Worm (Caenorhabditis elegans) whole organism, midembryonic: ENCODE results near the gene Y51H4A.6.

Experiments
- T22C8.4 ChIP-seq: fragments of 200-800 bp; sonication (Bioruptor generic); IDR thresholded peaks from 2 replicates; pipeline ENCODE4 v1.3.6; 2022; ENCODE audit warnings: missing genetic modification characterization, missing compliant biosample characterization
- cog-1 ChIP-seq: sonication (generic microtip); optimal IDR thresholded peaks from 2 replicates; lab custom pipeline; 2016; ENCODE audit warnings: missing genetic modification characterization, missing compliant biosample characterization
- flt-1 ChIP-seq: fragments of 200-800 bp; sonication (Bioruptor generic); IDR thresholded peaks from 2 replicates; pipeline ENCODE4 v1.3.6; 2022; ENCODE audit warnings: missing genetic modification characterization, missing compliant biosample characterization
- klf-2 ChIP-seq: fragments of 200-800 bp; sonication (Bioruptor generic); conservative IDR thresholded peaks from 2 replicates; pipeline ENCODE4 v1.3.6; 2022; ENCODE audit warnings: missing genetic modification reagents, missing genetic modification characterization, missing compliant biosample characterization
- med-1 ChIP-seq: sonication (generic microtip); optimal IDR thresholded peaks from 2 replicates; lab custom pipeline; 2017; ENCODE audit warnings: missing genetic modification characterization, mild to moderate bottlenecking, missing compliant biosample characterization, antibody characterized with exemption, missing genetic modification reagents; ENCODE audit not compliant: insufficient read depth
- ref-1 ChIP-seq: fragments of 200-800 bp; sonication (Bioruptor generic); conservative IDR thresholded peaks from 2 replicates; pipeline ENCODE4 v1.3.6; 2022; ENCODE audit warnings: missing genetic modification reagents, missing genetic modification characterization, missing compliant biosample characterization
- tab-1 ChIP-seq: fragments of 200-800 bp; sonication (Bioruptor generic); IDR thresholded peaks from 2 replicates; pipeline ENCODE4 v1.3.6; 2022; ENCODE audit warnings: missing genetic modification characterization, missing compliant biosample characterization
- ztf-23 ChIP-seq: fragments of 200-800 bp; sonication (Bioruptor generic); IDR thresholded peaks from 2 replicates; pipeline ENCODE4 v1.3.6; 2022; ENCODE audit warnings: missing genetic modification reagents, missing genetic modification characterization, missing compliant biosample characterization
- ztf-29 ChIP-seq: fragments of 200-800 bp; sonication (Bioruptor generic); IDR thresholded peaks from 2 replicates; pipeline ENCODE4 v1.3.6; 2022; ENCODE audit warnings: missing genetic modification reagents, missing genetic modification characterization, missing compliant biosample characterization

Y51H4A.6 gene

DNA sequence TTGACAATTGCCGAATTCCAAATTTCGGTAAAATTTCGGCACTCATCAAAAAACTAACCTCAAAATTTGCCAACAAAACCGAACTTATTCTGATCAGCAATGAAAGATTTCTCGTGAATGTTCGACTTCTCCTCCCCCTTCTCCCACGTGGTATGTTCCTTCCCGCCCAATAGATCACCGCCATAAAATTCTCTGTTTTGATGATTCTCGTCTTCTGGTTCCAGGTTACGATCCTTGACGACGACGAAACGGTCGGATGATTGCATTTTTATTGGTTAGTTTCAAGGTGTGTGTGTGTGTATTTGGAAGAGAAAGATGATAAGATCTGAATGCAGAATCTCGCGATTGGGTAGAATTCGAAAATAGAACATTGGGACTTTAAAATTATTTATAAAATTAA lies 9.2 kb downstream of the Y51H4A.6 start, which contains the start of gene uroc-1:
Gene uroc-1, minus strand, starts transcription at position 101 of the 400 bp plus-strand sequence.
- TF ChIP-seq klf-2 (GFP tag; lab: Robert Waterston, UW): no peak
- no peak for TF ChIP-seq med-1 (GFP tag; lab: Kevin White, UChicago)
- no peak for TF ChIP-seq tab-1 (GFP tag; lab: Robert Waterston, UW)
- TF ChIP-seq ztf-29: no peak

DNA sequence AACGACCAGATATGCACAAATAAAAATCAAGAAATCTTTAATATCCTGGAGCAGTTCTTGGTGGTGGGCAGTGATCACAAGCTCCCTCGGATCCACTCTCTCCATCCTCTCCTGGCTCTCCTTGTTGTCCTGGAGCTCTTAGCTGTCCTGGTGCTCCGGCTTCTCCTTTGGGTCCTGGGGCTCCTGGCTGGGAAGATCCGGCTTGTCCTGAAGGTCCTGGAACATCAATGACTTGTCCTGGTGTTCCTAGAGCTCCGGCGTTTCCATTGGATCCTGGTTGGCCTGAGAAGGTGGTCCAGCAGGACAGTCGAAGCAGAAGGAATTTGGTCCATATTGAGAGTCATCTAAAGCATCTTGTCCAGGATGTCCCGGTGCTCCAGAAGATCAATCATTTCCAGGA lies 18.0 kb downstream of the Y51H4A.6 start:
- TF ChIP-seq med-1 (GFP tag; lab: Kevin White, UChicago): no peak

DNA sequence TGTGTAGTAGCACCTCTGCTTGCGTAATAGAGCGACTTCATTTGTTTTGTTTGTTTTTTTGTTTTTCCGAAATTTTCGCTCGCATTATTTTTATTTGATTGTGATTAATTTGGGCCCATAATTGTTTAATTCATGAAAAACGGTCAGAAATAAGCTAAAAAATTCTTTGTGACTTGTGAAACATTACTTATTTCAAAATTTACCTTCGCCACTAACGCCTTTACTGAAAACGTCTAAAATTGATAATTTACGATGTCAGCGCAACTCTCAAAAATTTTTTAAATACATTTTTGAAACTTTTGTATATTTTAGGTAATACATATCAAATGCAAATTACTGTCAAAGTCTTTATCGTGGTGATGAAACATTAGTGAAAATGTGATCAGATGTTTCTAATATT lies 27.5 kb downstream of the Y51H4A.6 start:
- TF ChIP-seq ztf-23 (GFP tag; lab: Robert Waterston, UW): no peak
- no peak for TF ChIP-seq tab-1 (GFP tag; lab: Robert Waterston, UW)
- no peak for TF ChIP-seq flt-1
- TF ChIP-seq ref-1 (GFP tag; lab: Robert Waterston, UW): no peak
- TF ChIP-seq ztf-29: no peak
- TF ChIP-seq cog-1 (tag; lab: Kevin White, UChicago): no peak
- no peak for TF ChIP-seq klf-2 (GFP tag; lab: Robert Waterston, UW)
- TF ChIP-seq T22C8.4 (GFP tag; lab: Robert Waterston, UW): no peak
- TF ChIP-seq med-1 (GFP tag; lab: Kevin White, UChicago): no peak

DNA sequence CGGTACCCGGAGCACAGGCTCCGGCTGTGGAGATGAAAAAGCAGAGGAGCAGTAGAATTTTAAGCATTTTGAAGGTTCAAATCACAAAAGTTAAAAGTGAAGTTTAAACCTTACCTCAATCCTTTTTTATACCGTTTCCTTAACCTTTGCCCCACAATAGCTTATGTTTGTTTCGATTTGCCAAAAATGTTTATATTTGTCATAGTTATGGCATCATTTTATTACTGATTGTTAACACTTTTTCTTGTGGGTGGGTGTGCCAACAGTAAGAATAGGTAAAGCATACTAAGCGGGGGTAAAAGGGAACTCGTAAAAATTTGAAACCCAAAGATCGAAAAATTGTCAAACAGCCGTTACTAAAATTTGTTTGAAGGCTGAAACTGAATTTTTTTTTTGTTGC lies 45.0 kb downstream of the Y51H4A.6 start, which contains the start of gene Y51H4A.8:
Gene Y51H4A.8, minus strand, starts transcription at position 101 of the 400 bp plus-strand sequence.
- no peak for TF ChIP-seq flt-1
- 0 out of 2 replicates have a peak, but pooled peaks have one; percentile 26 for TF ChIP-seq ztf-23 (GFP tag; lab: Robert Waterston, UW)
- TF ChIP-seq tab-1 (GFP tag; lab: Robert Waterston, UW): no peak
- no peak for TF ChIP-seq ztf-29
- no peak for TF ChIP-seq T22C8.4 (GFP tag; lab: Robert Waterston, UW)
- TF ChIP-seq med-1 (GFP tag; lab: Kevin White, UChicago): no peak
- no peak for TF ChIP-seq cog-1 (tag; lab: Kevin White, UChicago)
- TF ChIP-seq ref-1 (GFP tag; lab: Robert Waterston, UW): no peak
- no peak for TF ChIP-seq klf-2 (GFP tag; lab: Robert Waterston, UW)
